Fruit fly (Drosophila melanogaster) whole organism, adult: ENCODE results near the gene Fdh.

ENCODE experiments used
- CG12768 ChIP-seq: fragments of 200-800 bp; sonication (Bioruptor generic); optimal IDR thresholded peaks from 2 replicates; lab custom pipeline; 2017; ENCODE audit warnings: missing biosample characterization, missing genetic modification characterization, mild to moderate bottlenecking, moderate library complexity, missing genetic modification reagents
- CG14711 ChIP-seq: fragments of 200-800 bp; sonication (Bioruptor generic); optimal IDR thresholded peaks from 2 replicates; lab custom pipeline; 2018; ENCODE audit warnings: missing biosample characterization, mild to moderate bottlenecking, missing genetic modification characterization, moderate library complexity
- CG1620 ChIP-seq: fragments of 200-800 bp; sonication (Bioruptor generic); optimal IDR thresholded peaks from 2 replicates; lab custom pipeline; 2016; ENCODE audit warnings: missing biosample characterization, missing genetic modification characterization
- CG33017 ChIP-seq: fragments of 200-800 bp; sonication (Bioruptor generic); optimal IDR thresholded peaks from 2 replicates; lab custom pipeline; 2018; ENCODE audit warnings: missing biosample characterization, mild to moderate bottlenecking, missing genetic modification characterization, moderate library complexity
- CG5204 ChIP-seq: fragments of 200-800 bp; sonication (Bioruptor generic); optimal IDR thresholded peaks from 2 replicates; lab custom pipeline; 2016; ENCODE audit warnings: missing biosample characterization, missing genetic modification characterization
- CG7045 ChIP-seq: fragments of 200-800 bp; sonication (Bioruptor generic); optimal IDR thresholded peaks from 2 replicates; lab custom pipeline; 2017; ENCODE audit warnings: missing biosample characterization, mild to moderate bottlenecking, missing genetic modification characterization
- CG7101 ChIP-seq: fragments of 200-800 bp; sonication (Bioruptor generic); optimal IDR thresholded peaks from 2 replicates; lab custom pipeline; 2018; ENCODE audit warnings: missing biosample characterization, mild to moderate bottlenecking, missing genetic modification characterization, moderate library complexity
- Crg-1 ChIP-seq: fragments of 200-800 bp; sonication (Bioruptor generic); optimal IDR thresholded peaks from 2 replicates; lab custom pipeline; 2016; ENCODE audit warnings: missing biosample characterization, missing genetic modification characterization
- kay ChIP-seq: fragments of 200-800 bp; sonication (Bioruptor generic); peaks from one replicate; lab custom pipeline; 2016; ENCODE audit warnings: missing biosample characterization, missing genetic modification characterization, borderline replicate concordance
- ovo ChIP-seq: fragments of 200-800 bp; sonication (Bioruptor generic); optimal IDR thresholded peaks from 2 replicates; lab custom pipeline; 2016; ENCODE audit warnings: missing biosample characterization, missing genetic modification characterization
- pad ChIP-seq: fragments of 200-800 bp; sonication (Bioruptor generic); optimal IDR thresholded peaks from 3 replicates; lab custom pipeline; 2017; ENCODE audit warnings: missing biosample characterization, missing genetic modification characterization, mild to moderate bottlenecking, moderate library complexity, missing genetic modification reagents
- toe ChIP-seq: fragments of 200-800 bp; sonication (Bioruptor generic); optimal IDR thresholded peaks from 2 replicates; lab custom pipeline; 2016; ENCODE audit warnings: missing biosample characterization, missing genetic modification characterization

dm6 chr3R:10872148-10872783 lies at the start of gene Fdh:
- TF ChIP-seq ovo (GFP tag; lab: Kevin White, UChicago) (peak; percentile 4), CG7045 (peak; percentile 23), toe (GFP tag; lab: Kevin White, UChicago) (no peak), Crg-1 (peak; percentile 6), pad (GFP tag; lab: Kevin White, UChicago) (peak; percentile 41), kay (GFP tag; lab: Kevin White, UChicago) (peak; percentile 82), CG7101 (tag; lab: Kevin White, UChicago) (peak; percentile 69), CG12768 (peak; percentile 62), CG14711 (peak; percentile 77), CG5204 (GFP tag; lab: Kevin White, UChicago) (no peak), CG1620 (GFP tag; lab: Kevin White, UChicago) (peak; percentile 3), CG33017 (tag; lab: Kevin White, UChicago) (peak; percentile 72)
